Fruit fly (Drosophila melanogaster) whole organism, embryonic: ENCODE results near the gene Fer3.

ENCODE experiments used
- Abd-B ChIP-seq: fragments of 200-800 bp; sonication (Bioruptor generic); optimal IDR thresholded peaks from 2 replicates; lab custom pipeline; 2018; ENCODE audit warnings: missing biosample characterization, mild to moderate bottlenecking, missing genetic modification characterization, moderate library complexity
- CG10543 ChIP-seq: fragments of 200-800 bp; sonication (Bioruptor generic); optimal IDR thresholded peaks from 3 replicates; lab custom pipeline; 2017; ENCODE audit warnings: missing biosample characterization, mild to moderate bottlenecking, missing genetic modification characterization, moderate library complexity
- CG10959 ChIP-seq: fragments of 200-800 bp; sonication (Bioruptor generic); IDR thresholded peaks from 2 replicates; pipeline ENCODE4 v1.3.6; 2022; ENCODE audit warnings: missing biosample characterization, missing genetic modification characterization
- CG11085 ChIP-seq: fragments of 200-800 bp; sonication (Bioruptor generic); IDR thresholded peaks from 2 replicates; pipeline ENCODE4 v1.3.6; 2022; ENCODE audit warnings: missing biosample characterization, missing genetic modification characterization
- CG11560 ChIP-seq: fragments of 200-800 bp; sonication (Bioruptor generic); IDR thresholded peaks from 3 replicates; pipeline ENCODE4 v1.3.6; 2022; ENCODE audit warnings: missing biosample characterization, missing genetic modification characterization
- CG11723 ChIP-seq: fragments of 200-800 bp; sonication (Bioruptor generic); optimal IDR thresholded peaks from 2 replicates; lab custom pipeline; 2017; ENCODE audit warnings: missing biosample characterization, mild to moderate bottlenecking, missing genetic modification characterization
- CG12236 ChIP-seq: fragments of 200-800 bp; sonication (Bioruptor generic); optimal IDR thresholded peaks from 2 replicates; lab custom pipeline; 2016; ENCODE audit warnings: missing biosample characterization, missing genetic modification characterization
- CG13624 ChIP-seq: fragments of 200-800 bp; sonication (Bioruptor generic); optimal IDR thresholded peaks from 2 replicates; lab custom pipeline; 2016; ENCODE audit warnings: missing biosample characterization, missing genetic modification characterization
- CG13894 ChIP-seq: fragments of 200-800 bp; sonication (Bioruptor generic); optimal IDR thresholded peaks from 3 replicates; lab custom pipeline; 2018; ENCODE audit warnings: missing biosample characterization, mild to moderate bottlenecking, missing genetic modification characterization, moderate library complexity
- CG14667 ChIP-seq: fragments of 200-800 bp; sonication (Bioruptor generic); IDR thresholded peaks from 2 replicates; pipeline ENCODE4 v1.3.6; 2022; ENCODE audit warnings: missing biosample characterization, missing genetic modification characterization
- CG15601 ChIP-seq: fragments of 200-800 bp; sonication (Bioruptor generic); optimal IDR thresholded peaks from 3 replicates; lab custom pipeline; 2019; ENCODE audit warnings: missing biosample characterization, mild to moderate bottlenecking, missing genetic modification characterization, moderate library complexity
- CG1792 ChIP-seq: fragments of 200-800 bp; sonication (Bioruptor generic); optimal IDR thresholded peaks from 2 replicates; lab custom pipeline; 2016; ENCODE audit warnings: missing biosample characterization, missing genetic modification characterization
- CG3065 ChIP-seq: fragments of 200-800 bp; sonication (Bioruptor generic); optimal IDR thresholded peaks from 2 replicates; lab custom pipeline; 2016; ENCODE audit warnings: missing biosample characterization, missing genetic modification characterization
- CG31224 ChIP-seq: fragments of 200-800 bp; sonication (Bioruptor generic); IDR thresholded peaks from 2 replicates; pipeline ENCODE4 v1.3.6; 2022; ENCODE audit warnings: missing biosample characterization, missing genetic modification characterization
- CG4328 ChIP-seq: fragments of 200-800 bp; sonication (Bioruptor generic); optimal IDR thresholded peaks from 3 replicates; lab custom pipeline; 2017; ENCODE audit warnings: missing biosample characterization, missing genetic modification reagents, missing genetic modification characterization
- CG4360 ChIP-seq: fragments of 200-800 bp; sonication (Bioruptor generic); IDR thresholded peaks from 2 replicates; pipeline ENCODE4 v1.3.6; 2022; ENCODE audit warnings: missing biosample characterization, missing genetic modification characterization
- CG4404 ChIP-seq: fragments of 200-800 bp; sonication (Bioruptor generic); IDR thresholded peaks from 2 replicates; pipeline ENCODE4 v1.3.6; 2022; ENCODE audit warnings: missing biosample characterization, missing genetic modification characterization
- CG6854 ChIP-seq: fragments of 200-800 bp; sonication (Bioruptor generic); optimal IDR thresholded peaks from 3 replicates; lab custom pipeline; 2017; ENCODE audit warnings: missing biosample characterization, mild to moderate bottlenecking, missing genetic modification characterization
- CG7745 ChIP-seq: fragments of 200-800 bp; sonication (Bioruptor generic); optimal IDR thresholded peaks from 2 replicates; lab custom pipeline; 2018; ENCODE audit warnings: missing biosample characterization, mild to moderate bottlenecking, missing genetic modification characterization, moderate library complexity
- CG9215 ChIP-seq: fragments of 200-800 bp; sonication (Bioruptor generic); IDR thresholded peaks from 2 replicates; pipeline ENCODE4 v1.3.6; 2022; ENCODE audit warnings: missing biosample characterization, missing genetic modification characterization
- CG9437 ChIP-seq: fragments of 200-800 bp; sonication (Bioruptor generic); optimal IDR thresholded peaks from 2 replicates; lab custom pipeline; 2018; ENCODE audit warnings: missing biosample characterization, mild to moderate bottlenecking, missing genetic modification characterization
- CG9727 ChIP-seq: fragments of 200-800 bp; sonication (Bioruptor generic); optimal IDR thresholded peaks from 3 replicates; lab custom pipeline; 2017; ENCODE audit warnings: missing biosample characterization, mild to moderate bottlenecking, missing genetic modification characterization
- CG9817 ChIP-seq: fragments of 200-800 bp; sonication (Bioruptor generic); optimal IDR thresholded peaks from 2 replicates; lab custom pipeline; 2018; ENCODE audit warnings: missing biosample characterization, mild to moderate bottlenecking, missing genetic modification characterization, moderate library complexity
- CG9876 ChIP-seq: fragments of 200-800 bp; sonication (Bioruptor generic); optimal IDR thresholded peaks from 2 replicates; lab custom pipeline; 2016; ENCODE audit warnings: missing biosample characterization, missing genetic modification characterization
- Dfd ChIP-seq, 2 experiments: fragments of >200 bp; optimal IDR thresholded peaks; 2 replicates each; lab custom pipeline; 2017; ENCODE audit warnings: missing biosample characterization in 2 of 2, missing genetic modification characterization in 2 of 2
- Dip2 ChIP-seq: fragments of 200-800 bp; sonication (Bioruptor generic); IDR thresholded peaks from 2 replicates; pipeline ENCODE4 v1.3.6; 2022; ENCODE audit warnings: missing biosample characterization, missing genetic modification characterization
- Fer2 ChIP-seq: fragments of 200-800 bp; sonication (Bioruptor generic); optimal IDR thresholded peaks from 2 replicates; lab custom pipeline; 2018; ENCODE audit warnings: missing biosample characterization, mild to moderate bottlenecking, missing genetic modification characterization, moderate library complexity
- HHEX ChIP-seq: fragments of 200-800 bp; sonication (Bioruptor generic); optimal IDR thresholded peaks from 3 replicates; lab custom pipeline; 2017; ENCODE audit warnings: missing biosample characterization, mild to moderate bottlenecking, missing genetic modification characterization, missing genetic modification reagents
- Myb ChIP-seq: fragments of 200-800 bp; sonication (Bioruptor generic); optimal IDR thresholded peaks from 2 replicates; lab custom pipeline; 2016; ENCODE audit warnings: missing biosample characterization, missing genetic modification characterization
- Oli ChIP-seq: fragments of 200-800 bp; sonication (Bioruptor generic); optimal IDR thresholded peaks from 2 replicates; lab custom pipeline; 2018; ENCODE audit warnings: missing biosample characterization, mild to moderate bottlenecking, missing genetic modification characterization, moderate library complexity
- Scr ChIP-seq: fragments of 200-800 bp; sonication (Bioruptor generic); IDR thresholded peaks from 2 replicates; pipeline ENCODE4 v1.3.6; 2022; ENCODE audit warnings: missing biosample characterization, missing genetic modification characterization; ENCODE audit not compliant: partially characterized antibody
- Sox100B ChIP-seq: fragments of 200-800 bp; sonication (Bioruptor generic); optimal IDR thresholded peaks from 3 replicates; lab custom pipeline; 2018; ENCODE audit warnings: missing biosample characterization, mild to moderate bottlenecking, missing genetic modification characterization
- Ssrp ChIP-seq: fragments of 200-800 bp; sonication (Bioruptor generic); optimal IDR thresholded peaks from 2 replicates; lab custom pipeline; 2018; ENCODE audit warnings: missing biosample characterization, mild to moderate bottlenecking, missing genetic modification characterization, moderate library complexity
- Stat92E ChIP-seq, 3 experiments: fragments of >200 bp in 2 of 3; fragments of 200-800 bp in 1 of 3; sonication (Bioruptor generic) in 1 of 3; optimal IDR thresholded peaks; 2 replicates each; lab custom pipeline; 2017 to 2019; ENCODE audit warnings: missing biosample characterization in 3 of 3, missing genetic modification characterization in 3 of 3, mild to moderate bottlenecking in 1 of 3, moderate library complexity in 1 of 3
- Vsx1 ChIP-seq: fragments of 200-800 bp; sonication (Bioruptor generic); optimal IDR thresholded peaks from 2 replicates; lab custom pipeline; 2017; ENCODE audit warnings: missing biosample characterization, mild to moderate bottlenecking, missing genetic modification characterization, missing genetic modification reagents
- cg ChIP-seq: fragments of 200-800 bp; sonication (Bioruptor generic); optimal IDR thresholded peaks from 3 replicates; lab custom pipeline; 2019; ENCODE audit warnings: missing biosample characterization, mild to moderate bottlenecking, missing genetic modification characterization, moderate library complexity
- dan ChIP-seq: fragments of 200-800 bp; sonication (Bioruptor generic); IDR thresholded peaks from 2 replicates; pipeline ENCODE4 v1.3.6; 2022; ENCODE audit warnings: missing biosample characterization, missing genetic modification characterization
- ewg ChIP-seq: fragments of 200-800 bp; sonication (Bioruptor generic); optimal IDR thresholded peaks from 3 replicates; lab custom pipeline; 2017; ENCODE audit warnings: mild to moderate bottlenecking, missing biosample characterization, missing genetic modification reagents, missing genetic modification characterization
- lbe ChIP-seq: fragments of 200-800 bp; sonication (Bioruptor generic); optimal IDR thresholded peaks from 2 replicates; lab custom pipeline; 2016; ENCODE audit warnings: missing biosample characterization, mild to moderate bottlenecking, missing genetic modification characterization
- lilli ChIP-seq: fragments of 200-800 bp; sonication (Bioruptor generic); optimal IDR thresholded peaks from 3 replicates; lab custom pipeline; 2016; ENCODE audit warnings: missing biosample characterization, missing genetic modification characterization
- nom ChIP-seq: fragments of 200-800 bp; sonication (Bioruptor generic); optimal IDR thresholded peaks from 2 replicates; lab custom pipeline; 2017; ENCODE audit warnings: missing biosample characterization, missing genetic modification characterization, mild to moderate bottlenecking, moderate library complexity, missing genetic modification reagents
- sc ChIP-seq, 3 experiments: fragments of >200 bp in 2 of 3; fragments of 200-800 bp in 1 of 3; sonication (Bioruptor generic) in 1 of 3; optimal IDR thresholded peaks; 2 replicates in 2 of 3; 3 replicates in 1 of 3; lab custom pipeline; 2017; ENCODE audit warnings: mild to moderate bottlenecking in 1 of 3, missing biosample characterization in 1 of 3, missing genetic modification characterization in 1 of 3, missing genetic modification reagents in 1 of 3
- seq ChIP-seq: fragments of 200-800 bp; sonication (Bioruptor generic); IDR thresholded peaks from 2 replicates; pipeline ENCODE4 v1.3.6; 2022; ENCODE audit warnings: missing biosample characterization, missing genetic modification characterization
- sqz ChIP-seq: fragments of 200-800 bp; sonication (Bioruptor generic); optimal IDR thresholded peaks from 3 replicates; lab custom pipeline; 2018; ENCODE audit warnings: missing biosample characterization, mild to moderate bottlenecking, missing genetic modification characterization
- sr ChIP-seq: fragments of 200-800 bp; sonication (Bioruptor generic); IDR thresholded peaks from 3 replicates; pipeline ENCODE4 v1.3.6; 2022; ENCODE audit warnings: missing biosample characterization, missing genetic modification characterization
- toy ChIP-seq: fragments of 200-800 bp; sonication (Bioruptor generic); IDR thresholded peaks from 2 replicates; pipeline ENCODE4 v1.3.6; 2022; ENCODE audit warnings: missing biosample characterization, missing genetic modification characterization
- wek ChIP-seq: fragments of 200-800 bp; sonication (Bioruptor generic); optimal IDR thresholded peaks from 3 replicates; lab custom pipeline; 2018; ENCODE audit warnings: missing biosample characterization, mild to moderate bottlenecking, missing genetic modification characterization, moderate library complexity

Gene Fer3

DNA sequence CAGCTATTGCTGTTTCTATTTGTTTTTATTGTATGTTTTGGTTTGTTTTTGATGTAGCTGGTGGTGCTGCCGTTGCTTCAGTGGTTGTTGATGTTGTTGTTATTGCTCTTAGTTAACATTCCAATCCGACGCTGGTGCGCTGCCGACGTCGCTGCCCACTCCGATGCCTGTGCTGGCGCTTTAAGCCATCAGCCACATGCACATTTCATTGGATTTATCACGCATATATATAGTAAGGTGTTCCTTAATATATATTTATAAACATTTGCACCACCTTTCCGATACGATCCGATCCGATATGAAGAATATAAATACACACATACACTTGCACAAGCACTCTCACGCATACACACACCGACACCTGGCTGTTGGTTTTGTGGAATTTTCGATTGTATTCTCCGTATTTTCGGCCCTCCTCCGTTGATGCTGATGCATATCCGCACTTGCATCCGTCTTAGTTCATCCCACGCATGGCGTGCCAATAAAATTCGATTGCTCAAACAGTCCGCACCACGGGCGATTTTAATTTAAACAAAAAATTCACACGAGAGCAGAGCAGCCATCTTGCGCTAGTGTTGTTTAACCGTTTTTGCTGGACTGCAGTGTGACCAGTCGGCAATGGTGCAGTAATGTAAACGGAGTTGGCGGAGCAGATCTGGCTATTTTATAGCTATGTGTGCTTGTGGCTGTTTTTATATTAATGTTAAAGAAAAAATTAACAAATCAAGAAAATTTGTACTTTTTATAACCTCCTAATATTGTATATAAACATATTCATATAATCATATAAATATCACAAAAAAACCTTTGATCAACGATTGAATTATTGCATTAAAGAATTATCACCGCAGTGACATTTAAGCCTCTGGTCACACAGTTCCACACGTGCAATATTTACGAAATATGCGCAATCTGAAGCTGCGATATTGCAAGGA is 43.7 kb downstream of the Fer3 start, which contains the start of the genes Csk and Elp1 (continued):
- no peak for TF ChIP-seq sc (optimal IDR thresholded peaks at IDR 0.05; lab: Kevin White, UChicago)
- no peak for TF ChIP-seq sc (GFP tag; optimal IDR thresholded peaks at IDR 0.05; lab: Kevin White, UChicago)
- no peak for TF ChIP-seq CG11560 (tag; lab: Robert Waterston, UW)
- TF ChIP-seq CG12236 (GFP tag; lab: Kevin White, UChicago) = no peak
- TF ChIP-seq CG4404 (GFP tag; lab: Robert Waterston, UW) = no peak
- peak; percentile 21 for TF ChIP-seq CG11723
- TF ChIP-seq Scr (GFP tag; lab: Robert Waterston, UW) = peak; percentile 36; the same call in 1 of the 2 replicates
- TF ChIP-seq Sox100B (GFP tag; lab: Kevin White, UChicago) = peak; percentile 59
- TF ChIP-seq Ssrp (tag; lab: Kevin White, UChicago) = peak; percentile 56
- TF ChIP-seq CG13894 (tag; lab: Kevin White, UChicago) = peak; percentile 50
- TF ChIP-seq ewg (GFP tag; lab: Kevin White, UChicago) = peak; percentile 73
- no peak for TF ChIP-seq Dip2 (GFP tag; lab: Robert Waterston, UW)
- peak; percentile 95 for TF ChIP-seq cg (GFP tag; lab: Kevin White, UChicago)
- peak; percentile 44 for TF ChIP-seq nom (GFP tag; lab: Kevin White, UChicago)
- peak; percentile 48 for TF ChIP-seq CG9437 (GFP tag; lab: Kevin White, UChicago)
- TF ChIP-seq wek (GFP tag; lab: Kevin White, UChicago) = no peak
- TF ChIP-seq Vsx1 (GFP tag; lab: Kevin White, UChicago) = peak; percentile 20
- TF ChIP-seq Dfd (GFP tag; optimal IDR thresholded peaks at IDR 0.05; lab: Kevin White, UChicago) = no peak
- TF ChIP-seq CG3065 (GFP tag; lab: Kevin White, UChicago) = no peak
- peak; percentile 42 for TF ChIP-seq CG9215 (GFP tag; lab: Robert Waterston, UW)
- TF ChIP-seq dan = no peak
- TF ChIP-seq CG4328 (GFP tag; lab: Kevin White, UChicago) = peak; percentile 41
- TF ChIP-seq CG1792 (GFP tag; lab: Kevin White, UChicago) = peak; percentile 14
- peak; percentile 65 for TF ChIP-seq CG9727 (GFP tag; lab: Kevin White, UChicago)
- TF ChIP-seq CG31224 (GFP tag; lab: Robert Waterston, UW) = no peak
- TF ChIP-seq sr = peak; percentile 80
- TF ChIP-seq CG9817 (tag; lab: Kevin White, UChicago) = peak; percentile 58
- peak; percentile 40; the same call in 1 of the 2 replicates for TF ChIP-seq CG11085 (GFP tag; lab: Robert Waterston, UW)
- peak; percentile 29 for TF ChIP-seq Oli (tag; lab: Kevin White, UChicago)
- TF ChIP-seq CG10543 (GFP tag; lab: Kevin White, UChicago) = peak; percentile 64
- TF ChIP-seq CG15601 (tag; lab: Kevin White, UChicago) = peak; percentile 64
- TF ChIP-seq CG9876 (GFP tag; lab: Kevin White, UChicago) = no peak
- peak; percentile 59 for TF ChIP-seq Abd-B (GFP tag; lab: Kevin White, UChicago)
- TF ChIP-seq Myb (GFP tag; lab: Kevin White, UChicago) = peak; percentile 14
- TF ChIP-seq Stat92E (GFP tag; optimal IDR thresholded peaks at IDR 0.05; lab: Kevin White, UChicago) = peak in 1 of 3 experiments; percentile 8
- no peak for TF ChIP-seq CG7745 (tag; lab: Kevin White, UChicago)
- TF ChIP-seq CG4360 (GFP tag; lab: Robert Waterston, UW) = peak; percentile 80
- TF ChIP-seq lilli (GFP tag; lab: Kevin White, UChicago) = peak; percentile 55
- TF ChIP-seq CG13624 (GFP tag; lab: Kevin White, UChicago) = peak; percentile 8
- no peak for TF ChIP-seq CG10959 (GFP tag; lab: Robert Waterston, UW)
- TF ChIP-seq HHEX (GFP tag; lab: Kevin White, UChicago) = peak; percentile 26
- TF ChIP-seq seq (GFP tag; lab: Robert Waterston, UW) = 0 out of 2 replicates have a peak, but pooled peaks have one; percentile 15
- TF ChIP-seq CG6854 (GFP tag; lab: Kevin White, UChicago) = no peak
- TF ChIP-seq toy (GFP tag; lab: Robert Waterston, UW) = no peak
- peak; percentile 33 for TF ChIP-seq Fer2 (tag; lab: Kevin White, UChicago)
- TF ChIP-seq lbe (GFP tag; lab: Kevin White, UChicago) = peak; percentile 12
- no peak for TF ChIP-seq CG14667 (GFP tag; lab: Robert Waterston, UW)
- peak; percentile 20 for TF ChIP-seq sqz (GFP tag; lab: Kevin White, UChicago)
